Fruit fly (Drosophila melanogaster) whole organism, prepupa: Measurements from ENCODE around the gene Ir92a.

Source experiments
- CG10631 ChIP-seq: fragments of 200-800 bp; sonication (Bioruptor generic); optimal IDR thresholded peaks from 2 replicates; lab custom pipeline; 2016; ENCODE audit warnings: missing biosample characterization, missing genetic modification characterization
- CG11294 ChIP-seq: fragments of 200-800 bp; sonication (Bioruptor generic); IDR thresholded peaks from 2 replicates; pipeline ENCODE4 v1.3.6; 2022; ENCODE audit warnings: missing biosample characterization, missing genetic modification characterization
- CG11762 ChIP-seq: fragments of 200-800 bp; sonication (Bioruptor generic); optimal IDR thresholded peaks from 3 replicates; lab custom pipeline; 2016; ENCODE audit warnings: missing biosample characterization, missing genetic modification characterization; ENCODE audit not compliant: insufficient read depth
- CG11902 ChIP-seq: fragments of 200-800 bp; sonication (Bioruptor generic); optimal IDR thresholded peaks from 3 replicates; lab custom pipeline; 2016; ENCODE audit warnings: missing biosample characterization, missing genetic modification characterization
- CG15336 ChIP-seq: fragments of 200-800 bp; sonication (Bioruptor generic); IDR thresholded peaks from 2 replicates; pipeline ENCODE4 v1.3.6; 2022; ENCODE audit warnings: missing biosample characterization, missing genetic modification characterization
- CG1621 ChIP-seq: fragments of 200-800 bp; sonication (Bioruptor generic); optimal IDR thresholded peaks from 3 replicates; lab custom pipeline; 2018; ENCODE audit warnings: missing biosample characterization, mild to moderate bottlenecking, missing genetic modification characterization
- CG16779 ChIP-seq: fragments of 200-800 bp; sonication (Bioruptor generic); optimal IDR thresholded peaks from 3 replicates; lab custom pipeline; 2017; ENCODE audit warnings: missing biosample characterization, mild to moderate bottlenecking, missing genetic modification characterization
- CG3032 ChIP-seq: fragments of 200-800 bp; optimal IDR thresholded peaks from 2 replicates; lab custom pipeline; 2019; ENCODE audit warnings: missing biosample characterization, mild to moderate bottlenecking, missing genetic modification characterization, moderate library complexity
- CG31627 ChIP-seq: fragments of 200-800 bp; sonication (Bioruptor generic); optimal IDR thresholded peaks from 3 replicates; lab custom pipeline; 2016; ENCODE audit warnings: missing biosample characterization, missing genetic modification characterization
- CG3919 ChIP-seq: fragments of 200-800 bp; sonication (Bioruptor generic); optimal IDR thresholded peaks from 3 replicates; lab custom pipeline; 2016; ENCODE audit warnings: missing biosample characterization, missing genetic modification characterization
- CG4318 ChIP-seq: fragments of 200-800 bp; sonication (Bioruptor generic); optimal IDR thresholded peaks from 3 replicates; lab custom pipeline; 2017; ENCODE audit warnings: missing biosample characterization, mild to moderate bottlenecking, missing genetic modification characterization
- CG6163 ChIP-seq: fragments of 200-800 bp; sonication (Bioruptor generic); IDR thresholded peaks from 3 replicates; pipeline ENCODE4 v1.3.6; 2022; ENCODE audit warnings: missing biosample characterization, missing genetic modification characterization
- CG6276 ChIP-seq: fragments of 200-800 bp; sonication (Bioruptor generic); optimal IDR thresholded peaks from 2 replicates; lab custom pipeline; 2017; ENCODE audit warnings: missing biosample characterization, mild to moderate bottlenecking, missing genetic modification characterization
- CG6808 ChIP-seq: fragments of 200-800 bp; sonication (Bioruptor generic); optimal IDR thresholded peaks from 3 replicates; lab custom pipeline; 2017; ENCODE audit warnings: missing biosample characterization, missing genetic modification characterization, mild to moderate bottlenecking, moderate library complexity, missing genetic modification reagents
- CG6854 ChIP-seq: fragments of 200-800 bp; sonication (Bioruptor generic); optimal IDR thresholded peaks from 2 replicates; lab custom pipeline; 2017; ENCODE audit warnings: missing biosample characterization, mild to moderate bottlenecking, missing genetic modification characterization
- CG7368 ChIP-seq: fragments of 200-800 bp; sonication (Bioruptor generic); optimal IDR thresholded peaks from 3 replicates; lab custom pipeline; 2016; ENCODE audit warnings: missing biosample characterization, missing genetic modification characterization
- CG8119 ChIP-seq: fragments of 200-800 bp; sonication (Bioruptor generic); IDR thresholded peaks from 3 replicates; pipeline ENCODE4 v1.3.6; 2022; ENCODE audit warnings: missing biosample characterization, missing genetic modification characterization
- CG8319 ChIP-seq: fragments of 200-800 bp; sonication (Bioruptor generic); optimal IDR thresholded peaks from 3 replicates; lab custom pipeline; 2016; ENCODE audit warnings: missing biosample characterization, missing genetic modification characterization
- CG8632 ChIP-seq: fragments of 200-800 bp; sonication (Bioruptor generic); optimal IDR thresholded peaks from 3 replicates; lab custom pipeline; 2016; ENCODE audit warnings: missing biosample characterization, missing genetic modification characterization
- Eip75B ChIP-seq: fragments of 200-800 bp; sonication (Bioruptor generic); optimal IDR thresholded peaks from 3 replicates; lab custom pipeline; 2016; ENCODE audit warnings: missing biosample characterization, missing genetic modification characterization
- Eip93F ChIP-seq: fragments of 200-800 bp; sonication (Bioruptor generic); optimal IDR thresholded peaks from 2 replicates; lab custom pipeline; 2016; ENCODE audit warnings: missing biosample characterization, mild to moderate bottlenecking, missing genetic modification characterization
- Ets21C ChIP-seq: fragments of 200-800 bp; sonication (Bioruptor generic); optimal IDR thresholded peaks from 3 replicates; lab custom pipeline; 2016; ENCODE audit warnings: missing biosample characterization, missing genetic modification characterization
- Ets96B ChIP-seq: fragments of 200-800 bp; optimal IDR thresholded peaks from 2 replicates; lab custom pipeline; 2019; ENCODE audit warnings: missing biosample characterization, mild to moderate bottlenecking, missing genetic modification characterization, moderate library complexity
- Hr38 ChIP-seq: sonication (Bioruptor generic); optimal IDR thresholded peaks from 2 replicates; lab custom pipeline; 2016; ENCODE audit warnings: missing biosample characterization, missing genetic modification characterization
- Met ChIP-seq: fragments of 200-800 bp; sonication (Bioruptor generic); optimal IDR thresholded peaks from 3 replicates; lab custom pipeline; 2016; ENCODE audit warnings: missing biosample characterization, missing genetic modification characterization
- OdsH ChIP-seq: fragments of 200-800 bp; sonication (Bioruptor generic); optimal IDR thresholded peaks from 3 replicates; lab custom pipeline; 2016; ENCODE audit warnings: missing biosample characterization, missing genetic modification characterization
- Smox ChIP-seq: fragments of 200-800 bp; sonication (Bioruptor generic); optimal IDR thresholded peaks from 3 replicates; lab custom pipeline; 2016; ENCODE audit warnings: missing biosample characterization, missing genetic modification characterization
- Sox102F ChIP-seq: fragments of 200-800 bp; sonication (Bioruptor generic); optimal IDR thresholded peaks from 2 replicates; lab custom pipeline; 2016; ENCODE audit warnings: missing biosample characterization, mild to moderate bottlenecking, missing genetic modification characterization
- Sox14 ChIP-seq: fragments of 200-800 bp; sonication (Bioruptor generic); optimal IDR thresholded peaks from 3 replicates; lab custom pipeline; 2016; ENCODE audit warnings: missing biosample characterization, missing genetic modification characterization
- achi ChIP-seq: fragments of 200-800 bp; sonication (Bioruptor generic); optimal IDR thresholded peaks from 3 replicates; lab custom pipeline; 2016; ENCODE audit warnings: missing biosample characterization, missing genetic modification characterization
- cyc ChIP-seq: fragments of 200-800 bp; sonication (Bioruptor generic); optimal IDR thresholded peaks from 3 replicates; lab custom pipeline; 2016; ENCODE audit warnings: missing biosample characterization, missing genetic modification characterization
- dac ChIP-seq: fragments of 200-800 bp; sonication (Bioruptor generic); optimal IDR thresholded peaks from 2 replicates; lab custom pipeline; 2017; ENCODE audit warnings: missing biosample characterization, mild to moderate bottlenecking, missing genetic modification characterization
- dsx ChIP-seq: fragments of 200-800 bp; optimal IDR thresholded peaks from 3 replicates; lab custom pipeline; 2019; ENCODE audit warnings: missing biosample characterization, mild to moderate bottlenecking, missing genetic modification characterization, moderate library complexity; ENCODE audit not compliant: poor library complexity, severe bottlenecking
- eg ChIP-seq: fragments of 200-800 bp; sonication (Bioruptor generic); IDR thresholded peaks from 3 replicates; pipeline ENCODE4 v1.3.6; 2022; ENCODE audit warnings: missing biosample characterization, missing genetic modification characterization
- fd85E ChIP-seq: fragments of 200-800 bp; sonication (Bioruptor generic); optimal IDR thresholded peaks from 3 replicates; lab custom pipeline; 2016; ENCODE audit warnings: missing biosample characterization, missing genetic modification characterization
- fkh ChIP-seq: fragments of 200-800 bp; sonication (Bioruptor generic); optimal IDR thresholded peaks from 3 replicates; lab custom pipeline; 2017; ENCODE audit warnings: missing biosample characterization, mild to moderate bottlenecking, missing genetic modification characterization, moderate library complexity
- lz ChIP-seq: fragments of 200-800 bp; sonication (Bioruptor generic); optimal IDR thresholded peaks from 3 replicates; lab custom pipeline; 2016; ENCODE audit warnings: missing biosample characterization, missing genetic modification characterization
- net ChIP-seq: fragments of 200-800 bp; sonication (Bioruptor generic); optimal IDR thresholded peaks from 3 replicates; lab custom pipeline; 2016; ENCODE audit warnings: missing biosample characterization, missing genetic modification characterization
- ss ChIP-seq, 2 experiments: fragments of 200-800 bp; sonication (Bioruptor generic); optimal IDR thresholded peaks; 2 replicates in 1 of 2; 3 replicates in 1 of 2; lab custom pipeline; 2017 to 2018; ENCODE audit warnings: mild to moderate bottlenecking in 2 of 2, missing biosample characterization in 2 of 2, missing genetic modification characterization in 2 of 2, moderate library complexity in 1 of 2
- svp ChIP-seq: fragments of 200-800 bp; sonication (Bioruptor generic); peaks from one replicate; lab custom pipeline; 2016; ENCODE audit warnings: missing biosample characterization, missing genetic modification characterization
- topi ChIP-seq: fragments of 200-800 bp; sonication (Bioruptor generic); optimal IDR thresholded peaks from 3 replicates; lab custom pipeline; 2016; ENCODE audit warnings: missing biosample characterization, missing genetic modification characterization
- vri ChIP-seq: fragments of 200-800 bp; sonication (Bioruptor generic); optimal IDR thresholded peaks from 3 replicates; lab custom pipeline; 2016; ENCODE audit warnings: missing biosample characterization, mild to moderate bottlenecking, missing genetic modification characterization

Ir92a gene

dm6 chr3R:20304877-20305276 lies 33.9 kb upstream of the Ir92a start, which contains the start of gene CG4367:
CG4367 (minus strand) TSS chr3R:20304977.
- TF ChIP-seq CG4318 (GFP tag; lab: Kevin White, UChicago), result no peak
- TF ChIP-seq CG6276 (GFP tag; lab: Kevin White, UChicago), result no peak
- TF ChIP-seq CG15336 (GFP tag; lab: Robert Waterston, UW), result no peak
- TF ChIP-seq Ets96B, result no peak
- TF ChIP-seq CG16779 (tag; lab: Kevin White, UChicago), result no peak
- TF ChIP-seq fd85E (GFP tag; lab: Kevin White, UChicago), result no peak
- TF ChIP-seq Ets21C (GFP tag; lab: Kevin White, UChicago), result no peak
- no peak for TF ChIP-seq Smox (GFP tag; lab: Kevin White, UChicago)
- TF ChIP-seq CG6163 (GFP tag; lab: Robert Waterston, UW), result no peak
- TF ChIP-seq Sox102F (GFP tag; lab: Kevin White, UChicago), result no peak
- no peak for TF ChIP-seq CG3919
- no peak for TF ChIP-seq CG8119 (GFP tag; lab: Robert Waterston, UW)
- TF ChIP-seq, all 60 proteins: peak for 0

dm6 chr3R:20305852-20306251 lies 32.9 kb upstream of the Ir92a start:
- TF ChIP-seq Eip75B (no peak), lz (no peak), CG8632 (GFP tag; lab: Kevin White, UChicago) (no peak), svp (GFP tag; lab: Kevin White, UChicago) (peak; percentile 22)

- peak; percentile 83 for TF ChIP-seq vri (GFP tag; lab: Kevin White, UChicago)
- TF ChIP-seq CG6854 (GFP tag; lab: Kevin White, UChicago), result no peak
- TF ChIP-seq Ets21C (GFP tag; lab: Kevin White, UChicago), result no peak
- TF ChIP-seq ss (GFP tag; optimal IDR thresholded peaks at IDR 0.05; lab: Kevin White, UChicago), result no peak
- peak; percentile 84 for TF ChIP-seq svp (GFP tag; lab: Kevin White, UChicago)
These were observed 31.2 kb upstream of the Ir92a start, which contains the start of gene CG4362 for dm6 chr3R:20307487-20307971. CG4362 (minus strand) TSS chr3R:20307537.

- TF ChIP-seq CG3032 (tag; lab: Kevin White, UChicago) (peak; percentile 19), CG3919 (peak; percentile 73), CG6808 (GFP tag; lab: Kevin White, UChicago) (peak; percentile 49), CG8632 (GFP tag; lab: Kevin White, UChicago) (peak; percentile 39), CG4318 (GFP tag; lab: Kevin White, UChicago) (no peak), CG10631 (GFP tag; lab: Kevin White, UChicago) (no peak), dsx (GFP tag; lab: Kevin White, UChicago) (peak; percentile 64), fkh (GFP tag; lab: Kevin White, UChicago) (peak; percentile 51), CG11902 (no peak), OdsH (GFP tag; lab: Kevin White, UChicago) (no peak), CG1621 (tag; lab: Kevin White, UChicago) (peak; percentile 55), CG31627 (GFP tag; lab: Kevin White, UChicago) (no peak), Met (GFP tag; lab: Kevin White, UChicago) (peak; percentile 32), fd85E (GFP tag; lab: Kevin White, UChicago) (peak; percentile 61), achi (GFP tag; lab: Kevin White, UChicago) (peak; percentile 26), CG6276 (GFP tag; lab: Kevin White, UChicago) (peak; percentile 87), CG7368 (GFP tag; lab: Kevin White, UChicago) (peak; percentile 32), Eip93F (peak; percentile 76), CG6854 (GFP tag; lab: Kevin White, UChicago) (peak; percentile 94), ss (GFP tag; optimal IDR thresholded peaks at IDR 0.05; lab: Kevin White, UChicago) (peak; percentile 73 to 75), CG6163 (GFP tag; lab: Robert Waterston, UW) (peak; percentile 89; the same call in 2 of the 3 replicates), eg (GFP tag; lab: Robert Waterston, UW) (peak; percentile 91; the same call in 2 of the 3 replicates), Hr38 (GFP tag; lab: Kevin White, UChicago) (no peak), topi (peak; percentile 36), net (GFP tag; lab: Kevin White, UChicago) (peak; percentile 69), Sox14 (peak; percentile 31), CG11294 (GFP tag; lab: Robert Waterston, UW) (peak; percentile 49; the same call in 1 of the 2 replicates), CG11762 (GFP tag; lab: Kevin White, UChicago) (no peak), CG8319 (GFP tag; lab: Kevin White, UChicago) (no peak), Sox102F (GFP tag; lab: Kevin White, UChicago) (peak; percentile 86), CG15336 (GFP tag; lab: Robert Waterston, UW) (peak; percentile 84), cyc (GFP tag; lab: Kevin White, UChicago) (no peak), svp (GFP tag; lab: Kevin White, UChicago) (no peak), Eip75B (peak; percentile 41), dac (GFP tag; lab: Kevin White, UChicago) (peak; percentile 37), Ets21C (GFP tag; lab: Kevin White, UChicago) (no peak)
These were observed 29.7 kb upstream of the Ir92a start, which contains the start of gene Orp8 for dm6 chr3R:20308972-20309660. Orp8 (plus strand) TSS chr3R:20309344.
